Fruit fly (Drosophila melanogaster): ENCODE data around the gene HLH4C.
A peak's percentile ranks its signal among the peaks of the same experiment; 100 is the strongest.

dm6 chrX:4684444-4684924, 37.3 kb upstream of the HLH4C start:
- no peak for TF ChIP-seq Dfd (GFP tag; optimal IDR thresholded peaks at IDR 0.05)
- TF ChIP-seq Dif (GFP tag; optimal IDR thresholded peaks at IDR 0.05; ENCODE audit: partially characterized antibody): peak; percentile 54
- TF ChIP-seq OdsH (GFP tag; optimal IDR thresholded peaks at IDR 0.05): peak; percentile 79
- TF ChIP-seq pan (optimal IDR thresholded peaks at IDR 0.05): no peak
- TF ChIP-seq CG9705 (GFP tag; optimal IDR thresholded peaks at IDR 0.05): peak; percentile 65
